Fruit fly (Drosophila melanogaster): ENCODE data around the gene atms.

The atms gene

DNA sequence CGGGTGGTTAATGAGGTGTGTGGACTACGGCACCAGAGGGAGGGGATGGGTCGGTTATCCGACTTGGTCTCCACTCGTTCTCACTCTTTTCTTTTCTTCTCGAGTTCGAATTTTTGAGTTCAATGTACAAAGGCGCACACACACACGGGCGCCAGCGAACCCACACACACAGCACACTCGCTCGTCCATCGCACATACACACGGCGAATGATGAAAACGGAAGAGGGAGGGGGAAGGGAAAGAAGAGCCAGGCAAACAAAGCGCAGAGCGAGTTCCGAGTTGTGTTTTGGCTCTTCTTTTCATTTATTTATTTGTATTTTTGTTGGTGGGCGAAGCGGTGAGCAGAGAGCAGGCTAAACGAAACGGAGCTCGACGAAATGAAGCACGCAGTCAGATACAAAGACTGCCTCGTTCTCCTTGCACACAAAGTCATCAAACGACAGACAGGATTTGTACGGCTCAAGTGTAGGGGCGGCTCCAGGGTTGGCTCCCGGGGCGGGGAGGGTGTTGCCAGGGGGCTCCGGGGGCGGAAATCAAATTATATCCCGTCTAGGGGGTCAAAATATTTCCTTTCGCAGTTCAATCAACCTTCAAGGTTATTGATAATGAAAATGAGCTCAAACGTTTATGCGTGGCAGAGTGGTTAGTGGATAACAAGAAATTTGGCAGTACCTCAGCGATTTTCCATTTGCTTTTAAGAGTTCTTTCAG is 60.3 kb downstream of the atms start:
- TF ChIP-seq CG15011 (GFP tag; optimal IDR thresholded peaks at IDR 0.05) (no peak), NC2α (GFP tag; optimal IDR thresholded peaks at IDR 0.05) (no peak), CG6272 (GFP tag; IDR thresholded peaks at IDR 0.05) (no peak), CG31388 (GFP tag; optimal IDR thresholded peaks at IDR 0.05) (no peak), CG1603 (tag; optimal IDR thresholded peaks at IDR 0.05) (no peak), Lhr (GFP tag; optimal IDR thresholded peaks at IDR 0.05) (no peak), Xbp1 (GFP tag; optimal IDR thresholded peaks at IDR 0.05) (no peak), nau (GFP tag; optimal IDR thresholded peaks at IDR 0.05) (no peak), Atf-2 (GFP tag; optimal IDR thresholded peaks at IDR 0.05) (no peak), CG4820 (GFP tag; optimal IDR thresholded peaks at IDR 0.05) (peak; percentile 28), eve (GFP tag; optimal IDR thresholded peaks at IDR 0.05) (no peak), chinmo (GFP tag; IDR thresholded peaks at IDR 0.05; ENCODE audit: partially characterized antibody) (peak; percentile 90; the same call in 3 of the 4 replicates), CG9817 (tag; optimal IDR thresholded peaks at IDR 0.05) (no peak), CG15073 (GFP tag; optimal IDR thresholded peaks at IDR 0.05) (no peak), sug (tag; optimal IDR thresholded peaks at IDR 0.05) (peak; percentile 63), z (GFP tag; IDR thresholded peaks at IDR 0.05) (peak; percentile 97), odd (GFP tag; optimal IDR thresholded peaks at IDR 0.05) (no peak), CG4707 (GFP tag; optimal IDR thresholded peaks at IDR 0.05) (no peak), CG2129 (GFP tag; IDR thresholded peaks at IDR 0.05; ENCODE audit: partially characterized antibody) (no peak), sna (GFP tag; IDR thresholded peaks at IDR 0.05; ENCODE audit: partially characterized antibody) (no peak), bsh (GFP tag; optimal IDR thresholded peaks at IDR 0.05) (no peak), CG2202 (tag; optimal IDR thresholded peaks at IDR 0.05) (no peak), pros (GFP tag; optimal IDR thresholded peaks at IDR 0.05) (peak; percentile 51), HHEX (GFP tag; optimal IDR thresholded peaks at IDR 0.05) (no peak), yki (optimal IDR thresholded peaks at IDR 0.05) (no peak), Fer1 (GFP tag; optimal IDR thresholded peaks at IDR 0.05) (peak; percentile 41), psq (GFP tag; optimal IDR thresholded peaks at IDR 0.05) (peak; percentile 67), grn (GFP tag; optimal IDR thresholded peaks at IDR 0.05) (no peak), CG1024 (GFP tag; IDR thresholded peaks at IDR 0.05) (no peak), ab (GFP tag; optimal IDR thresholded peaks at IDR 0.05) (no peak), Dad (GFP tag; optimal IDR thresholded peaks at IDR 0.05) (no peak), abd-A (tag; optimal IDR thresholded peaks at IDR 0.05) (peak; percentile 84), bbx (GFP tag; IDR thresholded peaks at IDR 0.05; ENCODE audit: partially characterized antibody) (peak; percentile 24; the same call in 1 of the 2 replicates), CG2712 (tag; optimal IDR thresholded peaks at IDR 0.05) (no peak), ssp (GFP tag; IDR thresholded peaks at IDR 0.05) (no peak), Mad (GFP tag; optimal IDR thresholded peaks at IDR 0.05) (no peak), CG18011 (GFP tag; optimal IDR thresholded peaks at IDR 0.05) (no peak), HLH4C (GFP tag; IDR thresholded peaks at IDR 0.05; ENCODE audit: partially characterized antibody) (no peak), GATAe (GFP tag; conservative IDR thresholded peaks at IDR 0.05) (no peak), CG13296 (GFP tag; optimal IDR thresholded peaks at IDR 0.05) (peak; percentile 3), fd102C (GFP tag; optimal IDR thresholded peaks at IDR 0.05) (no peak), CG6689 (GFP tag; IDR thresholded peaks at IDR 0.05) (no peak), slbo (GFP tag; IDR thresholded peaks at IDR 0.05) (no peak), CG43689 (GFP tag; IDR thresholded peaks at IDR 0.05) (no peak), phol (tag; optimal IDR thresholded peaks at IDR 0.05) (no peak), bowl (GFP tag; IDR thresholded peaks at IDR 0.05) (no peak), disco-r (GFP tag; optimal IDR thresholded peaks at IDR 0.05) (no peak), cato (GFP tag; optimal IDR thresholded peaks at IDR 0.05; ENCODE audit: borderline replicate concordance) (no peak), CG2678 (tag; optimal IDR thresholded peaks at IDR 0.05) (no peak)
